Worm (Caenorhabditis elegans) whole organism, late embryonic: ENCODE data around the gene pfs-2.

ENCODE experiments used
- F13H6.1 ChIP-seq: sonication (generic microtip); optimal IDR thresholded peaks from 2 replicates; lab custom pipeline; 2016; ENCODE audit warnings: missing genetic modification characterization, missing compliant biosample characterization
- K02D7.2 ChIP-seq: sonication (generic microtip); optimal IDR thresholded peaks from 2 replicates; lab custom pipeline; 2017; ENCODE audit warnings: mild to moderate bottlenecking, missing genetic modification characterization, missing compliant biosample characterization
- T23F11.4 ChIP-seq: fragments of 200-800 bp; sonication (Bioruptor generic); optimal IDR thresholded peaks from 2 replicates; lab custom pipeline; 2018; ENCODE audit warnings: mild to moderate bottlenecking, missing genetic modification characterization, missing compliant biosample characterization
- ahr-1 ChIP-seq: sonication (generic microtip); optimal IDR thresholded peaks from 2 replicates; lab custom pipeline; 2016; ENCODE audit warnings: missing genetic modification characterization, missing compliant biosample characterization
- ama-1 ChIP-seq: fragments of 150-350 bp; optimal IDR thresholded peaks from 2 replicates; lab custom pipeline; 2014
- ceh-18 ChIP-seq: sonication (generic microtip); optimal IDR thresholded peaks from 2 replicates; lab custom pipeline; 2016; ENCODE audit warnings: missing genetic modification characterization, missing compliant biosample characterization
- ceh-2 ChIP-seq: sonication (generic microtip); optimal IDR thresholded peaks from 2 replicates; lab custom pipeline; 2016; ENCODE audit warnings: missing genotype, missing genetic modification characterization, missing compliant biosample characterization
- ceh-22 ChIP-seq: sonication (generic microtip); optimal IDR thresholded peaks from 2 replicates; lab custom pipeline; 2017; ENCODE audit warnings: missing biosample characterization, missing genetic modification characterization
- ceh-31 ChIP-seq: sonication (generic microtip); optimal IDR thresholded peaks from 2 replicates; lab custom pipeline; 2016; ENCODE audit warnings: missing genetic modification characterization, missing compliant biosample characterization
- ceh-34 ChIP-seq: sonication (generic microtip); optimal IDR thresholded peaks from 2 replicates; lab custom pipeline; 2016; ENCODE audit warnings: mild to moderate bottlenecking, missing genetic modification characterization, missing compliant biosample characterization
- ceh-45 ChIP-seq: fragments of 200-800 bp; sonication (Bioruptor generic); IDR thresholded peaks from 2 replicates; pipeline ENCODE4 v1.3.6; 2022; ENCODE audit warnings: missing genetic modification reagents, missing genetic modification characterization, missing compliant biosample characterization
- ceh-48 ChIP-seq: sonication (generic microtip); optimal IDR thresholded peaks from 2 replicates; lab custom pipeline; 2016; ENCODE audit warnings: missing genetic modification characterization, inconsistent platforms, missing compliant biosample characterization
- ceh-6 ChIP-seq: fragments of 200-800 bp; sonication (Bioruptor generic); optimal IDR thresholded peaks from 2 replicates; lab custom pipeline; 2018; ENCODE audit warnings: mild to moderate bottlenecking, missing genetic modification characterization, missing compliant biosample characterization
- dve-1 ChIP-seq: sonication (generic microtip); optimal IDR thresholded peaks from 2 replicates; lab custom pipeline; 2017; ENCODE audit warnings: antibody characterized with exemption, mild to moderate bottlenecking, missing genetic modification characterization, missing compliant biosample characterization
- elt-2 ChIP-seq: sonication (generic microtip); optimal IDR thresholded peaks from 2 replicates; lab custom pipeline; 2016; ENCODE audit warnings: missing genetic modification reagents, missing genetic modification characterization, missing compliant biosample characterization
- elt-4 ChIP-seq: sonication (generic microtip); optimal IDR thresholded peaks from 2 replicates; lab custom pipeline; 2016; ENCODE audit warnings: missing genetic modification characterization, missing compliant biosample characterization
- fax-1 ChIP-seq: sonication (generic microtip); optimal IDR thresholded peaks from 2 replicates; lab custom pipeline; 2016; ENCODE audit warnings: missing genotype, missing genetic modification characterization, missing compliant biosample characterization
- fkh-10 ChIP-seq: fragments of 150-350 bp; optimal IDR thresholded peaks from 2 replicates; lab custom pipeline; 2014; ENCODE audit warnings: missing biosample characterization, missing genetic modification reagents, missing genetic modification characterization
- fkh-6 ChIP-seq: sonication (generic microtip); optimal IDR thresholded peaks from 2 replicates; lab custom pipeline; 2016; ENCODE audit warnings: missing genetic modification characterization, missing compliant biosample characterization
- gmeb-2 ChIP-seq: sonication (generic microtip); optimal IDR thresholded peaks from 2 replicates; lab custom pipeline; 2016; ENCODE audit warnings: missing genetic modification characterization, inconsistent platforms, missing compliant biosample characterization
- hlh-30 ChIP-seq: sonication (generic microtip); optimal IDR thresholded peaks from 2 replicates; lab custom pipeline; 2017; ENCODE audit warnings: antibody characterized with exemption, missing genetic modification characterization, missing compliant biosample characterization; ENCODE audit not compliant: insufficient read depth
- mec-3 ChIP-seq: sonication (generic microtip); optimal IDR thresholded peaks from 2 replicates; lab custom pipeline; 2016; ENCODE audit warnings: borderline replicate concordance, missing genetic modification characterization, missing compliant biosample characterization
- nfya-1 ChIP-seq: sonication (generic microtip); optimal IDR thresholded peaks from 2 replicates; lab custom pipeline; 2017; ENCODE audit warnings: missing genetic modification characterization, mild to moderate bottlenecking, missing compliant biosample characterization, antibody characterized with exemption, moderate library complexity
- nhr-11 ChIP-seq: fragments of 150-350 bp; optimal IDR thresholded peaks from 2 replicates; lab custom pipeline; 2014; ENCODE audit warnings: missing biosample characterization, missing genetic modification characterization
- npax-4 ChIP-seq: sonication (generic microtip); optimal IDR thresholded peaks from 2 replicates; lab custom pipeline; 2016; ENCODE audit warnings: missing genetic modification characterization, missing compliant biosample characterization
- pat-9 ChIP-seq: fragments of 200-800 bp; sonication (Bioruptor generic); optimal IDR thresholded peaks from 2 replicates; lab custom pipeline; 2018; ENCODE audit warnings: mild to moderate bottlenecking, missing genetic modification characterization, moderate library complexity, missing compliant biosample characterization
- pax-1 ChIP-seq: fragments of 150-350 bp; optimal IDR thresholded peaks from 2 replicates; lab custom pipeline; 2014; ENCODE audit warnings: missing biosample characterization, missing genetic modification characterization
- pha-2 ChIP-seq: sonication (generic microtip); optimal IDR thresholded peaks from 2 replicates; lab custom pipeline; 2017; ENCODE audit warnings: mild to moderate bottlenecking, missing genetic modification characterization, missing compliant biosample characterization
- pha-4 ChIP-seq: fragments of 150-350 bp; optimal IDR thresholded peaks from 2 replicates; lab custom pipeline; 2018; ENCODE audit warnings: missing biosample characterization, missing genetic modification reagents, missing genetic modification characterization
- sdc-2 ChIP-seq: sonication (generic microtip); optimal IDR thresholded peaks from 2 replicates; lab custom pipeline; 2016; ENCODE audit warnings: missing genotype, missing genetic modification characterization, missing compliant biosample characterization
- sox-2 ChIP-seq: fragments of 200-800 bp; sonication (Bioruptor generic); IDR thresholded peaks from 2 replicates; pipeline ENCODE4 v1.3.6; 2022; ENCODE audit warnings: missing genetic modification reagents, missing genetic modification characterization, missing compliant biosample characterization
- tbx-2 ChIP-seq: sonication (generic microtip); optimal IDR thresholded peaks from 2 replicates; lab custom pipeline; 2016; ENCODE audit warnings: missing genetic modification characterization, missing compliant biosample characterization
- tbx-7 ChIP-seq: sonication (generic microtip); optimal IDR thresholded peaks from 2 replicates; lab custom pipeline; 2016; ENCODE audit warnings: missing genotype, missing genetic modification characterization, missing compliant biosample characterization
- unc-42 ChIP-seq: sonication (generic microtip); optimal IDR thresholded peaks from 2 replicates; lab custom pipeline; 2016; ENCODE audit warnings: missing genotype, missing genetic modification characterization, missing compliant biosample characterization
- unc-55 ChIP-seq: sonication (generic microtip); optimal IDR thresholded peaks from 2 replicates; lab custom pipeline; 2017; ENCODE audit warnings: missing biosample characterization, missing genetic modification reagents, missing genetic modification characterization
- zip-5 ChIP-seq: sonication (generic microtip); optimal IDR thresholded peaks from 2 replicates; lab custom pipeline; 2016; ENCODE audit warnings: missing genetic modification characterization, missing compliant biosample characterization

The pfs-2 gene

DNA sequence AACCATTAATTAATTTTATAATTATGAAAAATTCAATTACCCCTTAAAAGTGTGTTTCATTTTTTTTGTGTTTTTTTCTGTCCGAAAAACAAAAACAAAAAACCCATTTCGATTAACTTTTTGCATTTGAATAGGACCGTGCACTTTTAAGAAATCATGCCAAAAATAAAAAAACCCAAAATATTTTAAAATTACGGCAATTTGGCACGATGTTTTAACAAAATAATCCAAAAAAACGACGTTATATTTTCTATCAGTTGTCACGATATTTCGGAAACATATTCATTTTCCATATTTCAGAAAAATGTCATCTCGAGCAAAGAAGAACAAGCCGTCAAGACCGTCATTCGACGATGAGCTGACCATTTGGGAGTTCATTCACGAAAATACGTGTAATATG lies 3.6 kb downstream of the pfs-2 start, which contains the start of gene tebp-1:
Gene tebp-1, plus strand, starts transcription at position 301 of the 400 bp plus-strand sequence.
- TF ChIP-seq K02D7.2 (tag; lab: Kevin White, UChicago) = no peak
- no peak for TF ChIP-seq ceh-34 (tag; lab: Kevin White, UChicago)
- TF ChIP-seq fax-1 = no peak
- TF ChIP-seq ceh-6 (GFP tag; lab: Kevin White, UChicago) = no peak

DNA sequence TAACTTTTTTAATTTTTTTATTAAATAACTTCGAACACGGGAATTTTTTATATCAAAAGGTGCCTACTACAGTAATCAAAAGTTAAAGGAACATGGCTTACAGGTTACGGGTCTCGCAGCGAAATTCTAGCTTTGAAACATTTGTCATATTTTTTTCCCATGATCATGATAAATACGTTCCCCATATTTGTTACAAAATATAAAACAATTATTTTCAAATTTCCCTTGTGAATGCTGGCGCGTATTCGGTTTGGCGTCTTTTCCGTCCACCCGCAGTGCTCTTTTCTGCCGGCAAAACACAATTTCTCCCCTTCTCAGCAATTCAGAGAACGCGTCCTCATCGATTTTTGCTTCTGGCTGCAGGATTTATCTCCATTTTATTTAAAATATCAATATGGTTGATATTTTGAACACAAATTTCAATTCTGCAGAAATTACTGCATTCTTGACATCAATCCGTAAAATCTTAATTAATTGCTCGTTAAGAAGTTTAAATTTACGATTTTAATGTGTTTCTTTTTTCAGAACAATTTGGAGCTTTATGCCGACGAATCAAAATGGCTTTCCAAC lies 7.1 kb downstream of the pfs-2 start, which contains the start of gene imb-2:
Gene imb-2, plus strand, starts transcription at position 520 of the 570 bp plus-strand sequence.
- TF ChIP-seq pha-4 (tag; lab: Kevin White, UChicago) (no peak), ceh-48 (tag; lab: Kevin White, UChicago) (peak; percentile 77), sdc-2 (no peak), tbx-2 (tag; lab: Kevin White, UChicago) (no peak), zip-5 (no peak), gmeb-2 (tag; lab: Kevin White, UChicago) (no peak), unc-42 (tag; lab: Kevin White, UChicago) (peak; percentile 87), ceh-31 (tag; lab: Kevin White, UChicago) (peak; percentile 38), nhr-11 (tag; lab: Kevin White, UChicago) (no peak), nfya-1 (peak; percentile 33), fkh-10 (no peak), ahr-1 (tag; lab: Kevin White, UChicago) (no peak), pha-2 (no peak)

- peak; percentile 57 for TF ChIP-seq dve-1 (tag; lab: Kevin White, UChicago)
- TF ChIP-seq ceh-2 (tag; lab: Kevin White, UChicago) = no peak
- TF ChIP-seq, all 69 proteins: peak for 1
Observed at ce11 chrII:14374594-14374993, 16.4 kb downstream of the pfs-2 start.

DNA sequence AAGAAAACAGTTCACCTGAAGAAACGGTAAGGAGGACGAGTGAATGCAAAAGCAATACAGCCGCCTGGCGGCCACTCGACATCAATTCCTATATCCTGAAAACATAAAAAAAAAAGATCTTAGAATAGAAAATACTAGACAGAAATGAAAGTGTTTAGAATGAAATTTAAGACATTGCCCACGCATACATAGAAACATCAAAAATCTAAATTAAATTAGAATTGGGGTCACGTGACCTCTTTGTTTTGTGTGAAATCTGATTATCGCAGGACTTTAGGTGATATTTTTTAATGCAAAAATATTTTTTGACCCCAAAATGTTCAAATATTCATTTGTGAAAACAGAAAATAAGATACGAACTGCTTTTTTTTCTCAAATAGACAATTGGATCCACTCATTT lies 19.6 kb downstream of the pfs-2 start, which contains the start of gene acr-20:
Gene acr-20, minus strand, starts transcription at position 101 of the 400 bp plus-strand sequence.
- peak; percentile 15 for TF ChIP-seq hlh-30 (tag; lab: Kevin White, UChicago)
- no peak for TF ChIP-seq ceh-18 (tag; lab: Kevin White, UChicago)
- TF ChIP-seq mec-3 (tag; lab: Kevin White, UChicago) = no peak
- TF ChIP-seq ceh-6 (GFP tag; lab: Kevin White, UChicago) = no peak
- no peak for TF ChIP-seq unc-42 (tag; lab: Kevin White, UChicago)
- TF ChIP-seq ahr-1 (tag; lab: Kevin White, UChicago) = no peak

- TF ChIP-seq F13H6.1 (tag; lab: Kevin White, UChicago) (no peak), unc-55 (GFP tag; lab: Kevin White, UChicago) (no peak), elt-2 (tag; lab: Kevin White, UChicago) (no peak), T23F11.4 (no peak), dve-1 (tag; lab: Kevin White, UChicago) (no peak), unc-42 (tag; lab: Kevin White, UChicago) (no peak), fax-1 (no peak), elt-4 (tag; lab: Kevin White, UChicago) (no peak), tbx-7 (tag; lab: Kevin White, UChicago) (no peak), pax-1 (no peak), npax-4 (tag; lab: Kevin White, UChicago) (no peak), ceh-6 (GFP tag; lab: Kevin White, UChicago) (no peak), ceh-22 (no peak), sox-2 (GFP tag; lab: Robert Waterston, UW) (no peak), pat-9 (tag; lab: Kevin White, UChicago) (no peak), fkh-6 (tag; lab: Kevin White, UChicago) (no peak), ama-1 (lab: Kevin White, UChicago) (no peak), ceh-45 (GFP tag; lab: Robert Waterston, UW) (no peak)
Observed at ce11 chrII:14380778-14381177, 22.6 kb downstream of the pfs-2 start.
